Fruit fly (Drosophila melanogaster): Measurements from ENCODE around the gene eIF2D.
A peak's percentile ranks its signal among the peaks of the same experiment; 100 is the strongest.

eIF2D gene

DNA sequence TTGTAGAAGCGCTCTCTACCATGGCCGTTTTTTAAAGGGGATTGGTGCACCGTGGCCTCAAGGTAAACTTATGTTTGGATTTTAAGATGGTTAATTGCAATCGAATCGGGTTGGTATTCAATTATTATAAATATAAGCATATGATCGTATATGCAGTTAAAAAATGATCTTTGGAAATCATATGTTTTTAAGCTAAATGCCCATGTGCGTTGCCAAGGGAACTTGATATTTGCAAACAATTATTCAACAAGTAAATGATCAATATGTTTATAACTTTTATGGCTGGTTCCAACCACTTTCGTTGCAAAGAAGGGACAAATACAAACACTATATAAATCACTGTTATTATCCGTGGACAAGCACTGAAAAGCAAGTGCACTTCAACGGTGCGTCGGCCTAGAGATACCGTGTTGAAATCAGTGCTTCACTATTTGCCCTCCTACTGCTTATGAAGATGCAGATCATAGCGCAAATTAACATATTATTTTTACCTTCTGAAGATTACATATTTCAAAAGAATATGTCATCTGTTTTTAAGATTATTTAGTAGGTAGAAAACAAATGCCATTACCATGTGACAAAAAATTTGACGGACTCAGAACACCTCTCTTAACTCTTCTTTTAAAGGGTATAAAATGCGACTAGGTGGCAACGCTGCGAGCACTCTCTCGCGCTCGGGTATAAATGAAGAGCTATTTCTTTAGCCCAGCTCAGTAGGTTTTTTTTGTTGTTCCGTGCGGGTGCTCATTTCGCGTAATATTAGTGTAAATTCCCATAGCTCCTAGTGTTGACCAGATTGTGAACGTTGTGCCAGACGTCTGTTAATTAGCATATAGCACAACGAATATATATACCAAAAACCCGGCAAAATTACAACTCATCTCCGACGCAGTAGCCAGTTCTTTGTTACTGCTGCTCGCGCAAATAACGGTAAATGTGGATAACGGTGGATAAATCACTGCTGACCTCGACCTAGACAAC lies 6.1 kb upstream of the eIF2D start, which contains the start of gene rdog (continued):
- TF ChIP-seq Trl (optimal IDR thresholded peaks at IDR 0.05) (peak; percentile 57 to 74), Trl (GFP tag; optimal IDR thresholded peaks at IDR 0.05) (peak; percentile 76), schlank (tag; optimal IDR thresholded peaks at IDR 0.05) (peak; percentile 22), CG8290 (GFP tag; optimal IDR thresholded peaks at IDR 0.05) (peak; percentile 71), CG8290 (tag; optimal IDR thresholded peaks at IDR 0.05) (peak in 1 of 2 experiments; percentile 84), eyg (GFP tag; optimal IDR thresholded peaks at IDR 0.05) (peak; percentile 33), pfk (GFP tag; optimal IDR thresholded peaks at IDR 0.05) (no peak), CG7745 (tag; optimal IDR thresholded peaks at IDR 0.05) (no peak), CG10267 (tag; optimal IDR thresholded peaks at IDR 0.05) (peak; percentile 78), CG1529 (GFP tag; optimal IDR thresholded peaks at IDR 0.05) (peak; percentile 61), gfzf (GFP tag; optimal IDR thresholded peaks at IDR 0.05) (no peak), CG32532 (GFP tag; IDR thresholded peaks at IDR 0.05) (peak; percentile 64; the same call in 1 of the 2 replicates), CG10321 (GFP tag; IDR thresholded peaks at IDR 0.05) (no peak), CG16813 (GFP tag; IDR thresholded peaks at IDR 0.05; ENCODE audit: partially characterized antibody) (no peak), fu2 (GFP tag; optimal IDR thresholded peaks at IDR 0.05) (peak; percentile 65), Med (GFP tag) (peak; percentile 85), CG8944 (GFP tag; optimal IDR thresholded peaks at IDR 0.05) (peak; percentile 68), rib (GFP tag; IDR thresholded peaks at IDR 0.05) (peak; percentile 27; the same call in 1 of the 2 replicates), CG4707 (GFP tag; optimal IDR thresholded peaks at IDR 0.05) (peak; percentile 3), seq (GFP tag; IDR thresholded peaks at IDR 0.05) (peak; percentile 45), Lhr (GFP tag; optimal IDR thresholded peaks at IDR 0.05) (peak; percentile 34), dmrt99B (tag; optimal IDR thresholded peaks at IDR 0.05) (peak; percentile 76), Dek (tag; optimal IDR thresholded peaks at IDR 0.05) (peak; percentile 65), ato (GFP tag; IDR thresholded peaks at IDR 0.05; ENCODE audit: partially characterized antibody) (no peak), CG18011 (GFP tag; optimal IDR thresholded peaks at IDR 0.05) (peak; percentile 1), slp2 (GFP tag; optimal IDR thresholded peaks at IDR 0.05) (peak; percentile 70), Rx (GFP tag; IDR thresholded peaks at IDR 0.05) (peak; percentile 42; the same call in 1 of the 2 replicates), dpn (GFP tag; optimal IDR thresholded peaks at IDR 0.05) (peak; percentile 86 to 88), CG6683 (GFP tag; optimal IDR thresholded peaks at IDR 0.05) (no peak), CG2712 (tag; optimal IDR thresholded peaks at IDR 0.05) (no peak), kay (GFP tag; optimal IDR thresholded peaks at IDR 0.05) (peak; percentile 61), CG12155 (GFP tag; optimal IDR thresholded peaks at IDR 0.05) (peak; percentile 69), Hsf (GFP tag; optimal IDR thresholded peaks at IDR 0.05) (peak; percentile 82), Antp (GFP tag; optimal IDR thresholded peaks at IDR 0.05) (peak; percentile 82), MBD-R2 (GFP tag; IDR thresholded peaks at IDR 0.05) (peak; percentile 42), Atf-2 (GFP tag; optimal IDR thresholded peaks at IDR 0.05) (peak; percentile 85), sc (optimal IDR thresholded peaks at IDR 0.05) (no peak), sc (GFP tag; optimal IDR thresholded peaks at IDR 0.05) (peak; percentile 62), trh (GFP tag; optimal IDR thresholded peaks at IDR 0.05) (no peak), CTCF (GFP tag; optimal IDR thresholded peaks at IDR 0.05) (no peak), Sin3A (optimal IDR thresholded peaks at IDR 0.05) (peak; percentile 33), CG12659 (GFP tag; optimal IDR thresholded peaks at IDR 0.05) (peak; percentile 81), run (tag; optimal IDR thresholded peaks at IDR 0.05) (peak; percentile 39), fd96Cb (tag; optimal IDR thresholded peaks at IDR 0.05) (peak; percentile 73), CG30020 (tag; optimal IDR thresholded peaks at IDR 0.05) (peak; percentile 46), sim (GFP tag; IDR thresholded peaks at IDR 0.05) (no peak), Vsx1 (GFP tag; optimal IDR thresholded peaks at IDR 0.05) (no peak), Sry-β (GFP tag; optimal IDR thresholded peaks at IDR 0.05) (peak; percentile 24), Hey (tag; optimal IDR thresholded peaks at IDR 0.05) (no peak), fru (optimal IDR thresholded peaks at IDR 0.05) (no peak)

Data from whole organism, embryonic.